Worm (Caenorhabditis elegans) whole organism, late embryonic: ENCODE measurements around the gene soc-1.

Experiments used
- C08G9.2 ChIP-seq: sonication (generic microtip); optimal IDR thresholded peaks from 2 replicates; lab custom pipeline; 2016; ENCODE audit warnings: mild to moderate bottlenecking, missing genetic modification characterization, moderate library complexity, missing compliant biosample characterization
- K09A11.1 ChIP-seq: sonication (generic microtip); optimal IDR thresholded peaks from 2 replicates; lab custom pipeline; 2017; ENCODE audit warnings: antibody characterized with exemption, mild to moderate bottlenecking, missing genetic modification characterization, missing compliant biosample characterization; ENCODE audit not compliant: insufficient read depth
- ceh-30 ChIP-seq: fragments of 150-350 bp; optimal IDR thresholded peaks from 2 replicates; lab custom pipeline; 2014; ENCODE audit warnings: missing biosample characterization, missing genetic modification characterization
- ceh-48 ChIP-seq: sonication (generic microtip); optimal IDR thresholded peaks from 2 replicates; lab custom pipeline; 2016; ENCODE audit warnings: missing genetic modification characterization, inconsistent platforms, missing compliant biosample characterization
- ceh-6 ChIP-seq: fragments of 200-800 bp; sonication (Bioruptor generic); optimal IDR thresholded peaks from 2 replicates; lab custom pipeline; 2018; ENCODE audit warnings: mild to moderate bottlenecking, missing genetic modification characterization, missing compliant biosample characterization
- dve-1 ChIP-seq: sonication (generic microtip); optimal IDR thresholded peaks from 2 replicates; lab custom pipeline; 2017; ENCODE audit warnings: antibody characterized with exemption, mild to moderate bottlenecking, missing genetic modification characterization, missing compliant biosample characterization
- gmeb-2 ChIP-seq: sonication (generic microtip); optimal IDR thresholded peaks from 2 replicates; lab custom pipeline; 2016; ENCODE audit warnings: missing genetic modification characterization, inconsistent platforms, missing compliant biosample characterization
- hlh-30 ChIP-seq: sonication (generic microtip); optimal IDR thresholded peaks from 2 replicates; lab custom pipeline; 2017; ENCODE audit warnings: antibody characterized with exemption, missing genetic modification characterization, missing compliant biosample characterization; ENCODE audit not compliant: insufficient read depth
- lin-11 ChIP-seq: fragments of 200-800 bp; sonication (Bioruptor generic); optimal IDR thresholded peaks from 2 replicates; lab custom pipeline; 2018; ENCODE audit warnings: mild to moderate bottlenecking, missing genetic modification characterization, missing compliant biosample characterization
- nhr-232 ChIP-seq: sonication (generic microtip); optimal IDR thresholded peaks from 2 replicates; lab custom pipeline; 2016; ENCODE audit warnings: missing genetic modification characterization, missing compliant biosample characterization
- pag-3 ChIP-seq: sonication (generic microtip); optimal IDR thresholded peaks from 2 replicates; lab custom pipeline; 2016; ENCODE audit warnings: missing compliant biosample characterization, missing genetic modification characterization, borderline replicate concordance
- pat-9 ChIP-seq: fragments of 200-800 bp; sonication (Bioruptor generic); optimal IDR thresholded peaks from 2 replicates; lab custom pipeline; 2018; ENCODE audit warnings: mild to moderate bottlenecking, missing genetic modification characterization, moderate library complexity, missing compliant biosample characterization
- tbx-7 ChIP-seq: sonication (generic microtip); optimal IDR thresholded peaks from 2 replicates; lab custom pipeline; 2016; ENCODE audit warnings: missing genotype, missing genetic modification characterization, missing compliant biosample characterization
- unc-42 ChIP-seq: sonication (generic microtip); optimal IDR thresholded peaks from 2 replicates; lab custom pipeline; 2016; ENCODE audit warnings: missing genotype, missing genetic modification characterization, missing compliant biosample characterization

ce11 chrV:4647857-4648256 is 5.1 kb downstream of the soc-1 start, which contains the start of gene F41F3.3:
- TF ChIP-seq K09A11.1 (tag; lab: Kevin White, UChicago) (no peak), ceh-48 (no peak), gmeb-2 (peak; percentile 24), nhr-232 (tag; lab: Kevin White, UChicago) (no peak), ceh-6 (GFP tag; lab: Kevin White, UChicago) (peak; percentile 32), pag-3 (tag; lab: Kevin White, UChicago) (no peak), pat-9 (no peak), hlh-30 (tag; lab: Kevin White, UChicago) (no peak), ceh-30 (tag; lab: Kevin White, UChicago) (no peak), unc-42 (tag; lab: Kevin White, UChicago) (no peak), tbx-7 (tag; lab: Kevin White, UChicago) (no peak), dve-1 (no peak), lin-11 (tag; lab: Kevin White, UChicago) (peak; percentile 1), C08G9.2 (tag; lab: Kevin White, UChicago) (no peak)
